Worm (Caenorhabditis elegans) whole organism, L4 larva: ENCODE results near the gene C14C6.13.

Experiments
- ama-1 ChIP-seq: fragments of 150-350 bp; optimal IDR thresholded peaks from 2 replicates; lab custom pipeline; 2014; ENCODE audit warnings: inconsistent platforms, mixed read lengths
- daf-16 ChIP-seq, 3 experiments: sonication (generic microtip); optimal IDR thresholded peaks; 2 replicates each; lab custom pipeline; 2016 to 2017; ENCODE audit warnings: missing genetic modification characterization in 3 of 3, missing genetic modification reagents in 3 of 3, mild to moderate bottlenecking in 2 of 3, missing compliant biosample characterization in 2 of 3, missing biosample characterization in 1 of 3, moderate library complexity in 1 of 3
- hlh-30 ChIP-seq: sonication (generic microtip); optimal IDR thresholded peaks from 2 replicates; lab custom pipeline; 2017; ENCODE audit warnings: antibody characterized with exemption, mild to moderate bottlenecking, missing genetic modification characterization, missing compliant biosample characterization; ENCODE audit not compliant: insufficient read depth
- lin-15B ChIP-seq: fragments of 150-350 bp; sonication (generic microtip); optimal IDR thresholded peaks from 3 replicates; lab custom pipeline; 2014; ENCODE audit warnings: missing biosample characterization, missing genetic modification characterization
- lin-39 ChIP-seq: fragments of 150-350 bp; optimal IDR thresholded peaks from 2 replicates; lab custom pipeline; 2014; ENCODE audit warnings: missing biosample characterization, missing genetic modification reagents, missing genetic modification characterization
- mdt-29 ChIP-seq: fragments of 200-800 bp; sonication (Bioruptor generic); IDR thresholded peaks from 2 replicates; pipeline ENCODE4 v1.3.6; 2022; ENCODE audit warnings: missing genetic modification reagents, missing genetic modification characterization, missing compliant biosample characterization
- nhr-76 ChIP-seq: fragments of 150-350 bp; optimal IDR thresholded peaks from 2 replicates; lab custom pipeline; 2014; ENCODE audit warnings: missing biosample characterization, missing genetic modification characterization
- nhr-77 ChIP-seq: fragments of 150-350 bp; optimal IDR thresholded peaks from 2 replicates; lab custom pipeline; 2014; ENCODE audit warnings: missing biosample characterization, missing genetic modification characterization
- set-16 ChIP-seq: fragments of 200-800 bp; sonication (Bioruptor generic); IDR thresholded peaks from 2 replicates; pipeline ENCODE4 v1.3.6; 2022; ENCODE audit warnings: missing genetic modification reagents, missing genetic modification characterization, missing compliant biosample characterization
- unc-62 ChIP-seq, 3 experiments: fragments of 150-350 bp in 1 of 3; sonication (generic microtip); optimal IDR thresholded peaks in 2 of 3; peaks in 1 of 3; 1 replicate in 1 of 3; 2 replicates in 2 of 3; lab custom pipeline; 2014 to 2017; ENCODE audit warnings: missing biosample characterization in 3 of 3, missing genetic modification characterization in 3 of 3, missing genetic modification reagents in 3 of 3, missing genotype in 1 of 3
- ztf-11 ChIP-seq: fragments of 150-350 bp; optimal IDR thresholded peaks from 2 replicates; lab custom pipeline; 2014; ENCODE audit warnings: missing biosample characterization, missing genetic modification characterization

DNA sequence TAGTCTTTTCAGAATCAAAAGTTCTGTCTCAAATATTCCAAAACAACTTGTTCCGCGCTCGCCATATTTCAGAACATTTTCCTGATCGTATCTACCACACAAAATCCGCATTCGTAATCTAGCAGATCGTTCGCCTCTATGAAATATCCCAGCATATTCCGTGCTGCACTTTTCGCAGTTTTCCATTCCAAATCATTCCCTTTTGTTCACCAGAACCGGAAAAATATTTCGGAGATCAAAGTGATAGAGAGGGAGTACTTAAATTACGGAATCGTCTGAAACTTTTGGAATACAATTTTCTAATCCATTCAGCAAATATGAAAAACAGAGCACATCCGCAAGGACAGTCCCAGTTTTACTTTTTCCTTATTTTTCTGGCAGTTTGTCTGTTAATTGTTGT, 13.3 kb upstream of the C14C6.13 start, which contains the start of gene K06H6.1:
- TF ChIP-seq unc-62 (GFP tag; optimal IDR thresholded peaks at IDR 0.05 in 1 of 2; lab: Kevin White, UChicago) (peak in 1 of 2 experiments; percentile 40), unc-62 (tag; optimal IDR thresholded peaks at IDR 0.05; lab: Kevin White, UChicago) (no peak), set-16 (GFP tag; lab: Robert Waterston, UW) (no peak), mdt-29 (GFP tag; lab: Robert Waterston, UW) (no peak), lin-39 (tag; lab: Kevin White, UChicago) (no peak), lin-15B (tag; lab: Kevin White, UChicago) (no peak), ama-1 (no peak), nhr-76 (tag; lab: Kevin White, UChicago) (no peak), daf-16 (GFP tag; optimal IDR thresholded peaks at IDR 0.05; lab: Kevin White, UChicago) (no peak), daf-16 (tag; optimal IDR thresholded peaks at IDR 0.05; lab: Kevin White, UChicago) (no peak), nhr-77 (tag; lab: Kevin White, UChicago) (no peak), ztf-11 (no peak), hlh-30 (no peak)
